Worm (Caenorhabditis elegans) whole organism, L4 larva: Measurements from ENCODE around the gene hsp-12.2.

Experiments
- D1046.2 ChIP-seq: fragments of 200-800 bp; sonication (Bioruptor generic); IDR thresholded peaks from 2 replicates; pipeline ENCODE4 v1.3.6; 2022; ENCODE audit warnings: missing genetic modification characterization, missing compliant biosample characterization
- F49E8.2 ChIP-seq: sonication (generic microtip); optimal IDR thresholded peaks from 2 replicates; lab custom pipeline; 2016; ENCODE audit warnings: missing compliant biosample characterization, mild to moderate bottlenecking, missing genetic modification characterization, borderline replicate concordance
- R02D3.7 ChIP-seq: fragments of 150-350 bp; sonication (generic microtip); optimal IDR thresholded peaks from 3 replicates; lab custom pipeline; 2014; ENCODE audit warnings: missing biosample characterization, missing genetic modification characterization
- Y48G9A.11 ChIP-seq: fragments of 200-800 bp; sonication (Bioruptor generic); IDR thresholded peaks from 2 replicates; pipeline ENCODE4 v1.3.6; 2022; ENCODE audit warnings: missing genetic modification reagents, missing genetic modification characterization, missing compliant biosample characterization
- ZK546.5 ChIP-seq, 2 experiments: sonication (generic microtip); optimal IDR thresholded peaks; 2 replicates each; lab custom pipeline; 2017; ENCODE audit warnings: missing biosample characterization in 2 of 2, missing genetic modification characterization in 2 of 2
- aha-1 ChIP-seq: fragments of 150-350 bp; peaks from one replicate; lab custom pipeline; 2014; ENCODE audit warnings: missing biosample characterization, missing genetic modification characterization
- aly-2 ChIP-seq: sonication (generic microtip); optimal IDR thresholded peaks from 2 replicates; lab custom pipeline; 2018; ENCODE audit warnings: missing biosample characterization, missing genetic modification characterization
- arid-1 ChIP-seq: fragments of 200-800 bp; sonication (Bioruptor generic); conservative IDR thresholded peaks from 2 replicates; pipeline ENCODE4 v1.3.6; 2022; ENCODE audit warnings: missing genetic modification reagents, missing genetic modification characterization, missing compliant biosample characterization
- ceh-32 ChIP-seq: sonication (generic microtip); optimal IDR thresholded peaks from 2 replicates; lab custom pipeline; 2016; ENCODE audit warnings: mild to moderate bottlenecking, missing genetic modification characterization, missing compliant biosample characterization; ENCODE audit not compliant: poor library complexity
- ceh-82 ChIP-seq: sonication (generic microtip); optimal IDR thresholded peaks from 2 replicates; lab custom pipeline; 2017; ENCODE audit warnings: missing biosample characterization, missing genetic modification characterization
- cey-2 ChIP-seq: sonication (generic microtip); optimal IDR thresholded peaks from 3 replicates; lab custom pipeline; 2017; ENCODE audit warnings: missing genetic modification characterization, mild to moderate bottlenecking, missing compliant biosample characterization, antibody characterized with exemption, borderline replicate concordance; ENCODE audit not compliant: insufficient read depth
- daf-12 ChIP-seq: fragments of 150-350 bp; optimal IDR thresholded peaks from 2 replicates; lab custom pipeline; 2014; ENCODE audit warnings: missing biosample characterization, missing genetic modification reagents, missing genetic modification characterization
- dmd-6 ChIP-seq: fragments of 200-800 bp; sonication (Bioruptor generic); IDR thresholded peaks from 2 replicates; pipeline ENCODE4 v1.3.6; 2022; ENCODE audit warnings: missing genetic modification reagents, missing genetic modification characterization, missing compliant biosample characterization
- dve-1 ChIP-seq: sonication (generic microtip); optimal IDR thresholded peaks from 2 replicates; lab custom pipeline; 2017; ENCODE audit warnings: antibody characterized with exemption, mild to moderate bottlenecking, missing genetic modification characterization, missing compliant biosample characterization; ENCODE audit not compliant: insufficient read depth
- egl-43 ChIP-seq: fragments of 200-800 bp; sonication (Bioruptor generic); IDR thresholded peaks from 2 replicates; pipeline ENCODE4 v1.3.6; 2022; ENCODE audit warnings: missing genetic modification reagents, missing genetic modification characterization, missing compliant biosample characterization
- hlh-11 ChIP-seq: fragments of 200-800 bp; sonication (Bioruptor generic); optimal IDR thresholded peaks from 2 replicates; lab custom pipeline; 2018; ENCODE audit warnings: mild to moderate bottlenecking, missing genetic modification characterization, missing compliant biosample characterization
- hlh-30 ChIP-seq: sonication (generic microtip); optimal IDR thresholded peaks from 2 replicates; lab custom pipeline; 2017; ENCODE audit warnings: antibody characterized with exemption, mild to moderate bottlenecking, missing genetic modification characterization, missing compliant biosample characterization; ENCODE audit not compliant: insufficient read depth
- hmg-1.1 ChIP-seq: fragments of 200-800 bp; sonication (Bioruptor generic); IDR thresholded peaks from 2 replicates; pipeline ENCODE4 v1.3.6; 2022; ENCODE audit warnings: missing genetic modification reagents, missing genetic modification characterization, missing compliant biosample characterization
- lin-38 ChIP-seq: fragments of 200-800 bp; sonication (Bioruptor generic); IDR thresholded peaks from 2 replicates; pipeline ENCODE4 v1.3.6; 2022; ENCODE audit warnings: missing genetic modification reagents, missing genetic modification characterization, missing compliant biosample characterization
- lsy-2 ChIP-seq, 2 experiments: fragments of 150-350 bp in 1 of 2; sonication (generic microtip) in 1 of 2; optimal IDR thresholded peaks; 2 replicates each; lab custom pipeline; 2014 to 2017; ENCODE audit warnings: missing biosample characterization in 2 of 2, missing genetic modification characterization in 2 of 2
- mdl-1 ChIP-seq, 2 experiments: fragments of 150-350 bp in 1 of 2; sonication (generic microtip) in 1 of 2; optimal IDR thresholded peaks; 2 replicates each; lab custom pipeline; 2014 to 2017; ENCODE audit warnings: missing biosample characterization in 2 of 2, missing genetic modification characterization in 2 of 2
- mdt-29 ChIP-seq: fragments of 200-800 bp; sonication (Bioruptor generic); IDR thresholded peaks from 2 replicates; pipeline ENCODE4 v1.3.6; 2022; ENCODE audit warnings: missing genetic modification reagents, missing genetic modification characterization, missing compliant biosample characterization
- mep-1 ChIP-seq: fragments of 150-350 bp; sonication (generic microtip); optimal IDR thresholded peaks from 3 replicates; lab custom pipeline; 2014; ENCODE audit warnings: missing biosample characterization, missing genetic modification characterization
- mes-2 ChIP-seq: sonication (generic microtip); optimal IDR thresholded peaks from 2 replicates; lab custom pipeline; 2016; ENCODE audit warnings: missing genotype, mild to moderate bottlenecking, missing genetic modification characterization, missing compliant biosample characterization; ENCODE audit not compliant: poor library complexity, severe bottlenecking
- mxl-3 ChIP-seq: fragments of 200-800 bp; sonication (Bioruptor generic); optimal IDR thresholded peaks from 2 replicates; lab custom pipeline; 2018; ENCODE audit warnings: mild to moderate bottlenecking, missing genetic modification characterization, missing compliant biosample characterization
- nhr-28 ChIP-seq: fragments of 150-350 bp; optimal IDR thresholded peaks from 2 replicates; lab custom pipeline; 2014; ENCODE audit warnings: missing biosample characterization, missing genetic modification characterization
- nhr-6 ChIP-seq: fragments of 150-350 bp; optimal IDR thresholded peaks from 2 replicates; lab custom pipeline; 2014; ENCODE audit warnings: missing biosample characterization, missing genetic modification characterization
- nhr-77 ChIP-seq: fragments of 150-350 bp; optimal IDR thresholded peaks from 2 replicates; lab custom pipeline; 2014; ENCODE audit warnings: missing biosample characterization, missing genetic modification characterization
- pha-4 ChIP-seq, 2 experiments: fragments of 150-350 bp in 1 of 2; fragments of 200-800 bp in 1 of 2; sonication (Bioruptor generic) in 1 of 2; IDR thresholded peaks in 1 of 2; optimal IDR thresholded peaks in 1 of 2; 2 replicates each; pipeline versions ENCODE4 v1.3.6 to Lab custom; 2014 to 2022; ENCODE audit warnings: missing genetic modification characterization in 2 of 2, missing genetic modification reagents in 2 of 2, missing biosample characterization in 1 of 2, missing compliant biosample characterization in 1 of 2
- pqm-1 ChIP-seq: sonication (generic microtip); optimal IDR thresholded peaks from 2 replicates; lab custom pipeline; 2017; ENCODE audit warnings: missing biosample characterization, missing genetic modification characterization
- rbr-2 ChIP-seq: sonication (generic microtip); optimal IDR thresholded peaks from 2 replicates; lab custom pipeline; 2016; ENCODE audit warnings: missing genotype, missing genetic modification characterization, missing compliant biosample characterization
- skn-1 ChIP-seq: fragments of 150-350 bp; optimal IDR thresholded peaks from 2 replicates; lab custom pipeline; 2014; ENCODE audit warnings: missing biosample characterization, missing genetic modification characterization
- snpc-1.2 ChIP-seq: fragments of 200-800 bp; sonication (Bioruptor generic); IDR thresholded peaks from 2 replicates; pipeline ENCODE4 v1.3.6; 2022; ENCODE audit warnings: missing genetic modification reagents, missing genetic modification characterization, missing compliant biosample characterization
- tag-97 ChIP-seq: fragments of 200-800 bp; sonication (Bioruptor generic); IDR thresholded peaks from 2 replicates; pipeline ENCODE4 v1.3.6; 2022; ENCODE audit warnings: missing genetic modification characterization, missing compliant biosample characterization
- tra-1 ChIP-seq: fragments of 200-800 bp; sonication (Bioruptor generic); IDR thresholded peaks from 2 replicates; pipeline ENCODE4 v1.3.6; 2022; ENCODE audit warnings: missing genetic modification reagents, missing genetic modification characterization, missing compliant biosample characterization
- unc-62 ChIP-seq, 3 experiments: fragments of 150-350 bp in 1 of 3; sonication (generic microtip); optimal IDR thresholded peaks in 2 of 3; peaks in 1 of 3; 1 replicate in 1 of 3; 2 replicates in 2 of 3; lab custom pipeline; 2014 to 2017; ENCODE audit warnings: missing biosample characterization in 3 of 3, missing genetic modification characterization in 3 of 3, missing genetic modification reagents in 3 of 3, missing genotype in 1 of 3
- zfp-2 ChIP-seq: sonication (generic microtip); optimal IDR thresholded peaks from 2 replicates; lab custom pipeline; 2016; ENCODE audit warnings: mild to moderate bottlenecking, missing genetic modification characterization, missing compliant biosample characterization
- zip-11 ChIP-seq: fragments of 200-800 bp; sonication (Bioruptor generic); IDR thresholded peaks from 2 replicates; pipeline ENCODE4 v1.3.6; 2022; ENCODE audit warnings: missing genetic modification characterization, missing compliant biosample characterization
- ztf-7 ChIP-seq: fragments of 150-350 bp; optimal IDR thresholded peaks from 2 replicates; lab custom pipeline; 2014; ENCODE audit warnings: missing biosample characterization, missing genetic modification characterization

Gene hsp-12.2

DNA sequence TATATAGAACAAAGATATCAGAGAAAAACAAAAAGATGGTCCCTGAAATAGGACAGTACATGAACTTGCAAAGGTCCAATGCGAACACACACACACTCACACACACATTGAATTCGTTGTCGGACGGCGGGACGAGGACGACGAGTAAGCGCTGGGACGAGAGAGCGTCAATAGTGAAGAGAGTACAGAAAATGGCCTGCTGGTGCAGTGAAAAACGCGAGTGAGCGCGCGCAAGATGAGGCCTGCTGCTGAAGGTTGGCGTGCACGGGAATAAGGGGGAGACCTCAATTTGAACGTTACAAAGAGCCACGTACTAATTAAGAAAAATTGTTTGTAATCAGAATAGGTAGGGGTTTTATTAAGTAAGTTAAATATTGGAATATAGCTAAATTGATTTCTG is 10.9 kb upstream of the hsp-12.2 start:
- TF ChIP-seq pqm-1 (tag; lab: Kevin White, UChicago), result no peak
- TF ChIP-seq rbr-2, result peak; percentile 13
- peak; percentile 33; the same call in 1 of the 2 replicates for TF ChIP-seq dmd-6
- no peak for TF ChIP-seq mdt-29 (GFP tag; lab: Robert Waterston, UW)
- TF ChIP-seq ceh-82 (tag; lab: Kevin White, UChicago), result no peak
- TF ChIP-seq pha-4 (GFP tag; IDR thresholded peaks at IDR 0.05; lab: Robert Waterston, UW), result no peak
- no peak for TF ChIP-seq pha-4 (tag; optimal IDR thresholded peaks at IDR 0.05; lab: Kevin White, UChicago)
- TF ChIP-seq zip-11 (GFP tag; lab: Robert Waterston, UW), result no peak
- peak; percentile 12 for TF ChIP-seq mes-2 (tag; lab: Kevin White, UChicago)
- peak; percentile 85 for TF ChIP-seq aha-1 (tag; lab: Kevin White, UChicago)
- peak; percentile 47 for TF ChIP-seq hlh-11 (tag; lab: Kevin White, UChicago)
- TF ChIP-seq lsy-2 (tag; optimal IDR thresholded peaks at IDR 0.05; lab: Kevin White, UChicago), result peak in 1 of 2 experiments; percentile 36
- TF ChIP-seq mep-1, result peak; percentile 27
- peak; percentile 45 for TF ChIP-seq hlh-30 (tag; lab: Kevin White, UChicago)
- peak; percentile 41 for TF ChIP-seq mxl-3 (GFP tag; lab: Kevin White, UChicago)
- TF ChIP-seq tag-97 (GFP tag; lab: Robert Waterston, UW), result no peak
- TF ChIP-seq mdl-1 (tag; optimal IDR thresholded peaks at IDR 0.05; lab: Kevin White, UChicago), result peak in 1 of 2 experiments; percentile 11
- TF ChIP-seq hmg-1.1 (GFP tag; lab: Robert Waterston, UW), result peak; percentile 47
- peak; percentile 46 for TF ChIP-seq nhr-28 (tag; lab: Kevin White, UChicago)
- 0 out of 2 replicates have a peak, but pooled peaks have one; percentile 36 for TF ChIP-seq egl-43 (GFP tag; lab: Robert Waterston, UW)
- no peak for TF ChIP-seq skn-1 (tag; lab: Kevin White, UChicago)
- TF ChIP-seq aly-2 (tag; lab: Kevin White, UChicago), result no peak
- no peak for TF ChIP-seq D1046.2 (GFP tag; lab: Robert Waterston, UW)
- peak; percentile 14 for TF ChIP-seq nhr-6

DNA sequence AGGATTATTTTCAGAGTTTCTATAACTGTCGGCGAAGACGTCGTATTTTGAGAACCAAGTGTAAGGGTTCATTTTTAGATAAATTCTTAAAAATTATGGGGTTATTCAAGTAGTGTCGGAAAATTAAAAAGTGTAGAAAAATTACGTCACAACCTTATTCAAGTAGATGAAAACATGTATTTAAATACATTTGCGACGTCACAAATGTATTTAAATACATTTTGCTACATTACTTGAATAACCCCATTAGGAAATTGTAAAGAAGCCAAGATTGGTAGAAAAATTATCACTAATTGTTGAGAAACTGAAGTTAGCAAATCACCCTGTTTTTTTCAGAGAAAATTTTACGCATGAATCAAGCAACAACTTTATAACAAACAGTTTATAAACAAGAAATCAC is 8.7 kb upstream of the hsp-12.2 start:
- TF ChIP-seq Y48G9A.11, result peak; percentile 65
- TF ChIP-seq R02D3.7 (tag; lab: Kevin White, UChicago), result no peak
- no peak for TF ChIP-seq cey-2
- no peak for TF ChIP-seq tra-1 (GFP tag; lab: Robert Waterston, UW)
- no peak for TF ChIP-seq zfp-2
- peak; percentile 63 for TF ChIP-seq F49E8.2 (tag; lab: Kevin White, UChicago)
- no peak for TF ChIP-seq mdl-1 (tag; optimal IDR thresholded peaks at IDR 0.05; lab: Kevin White, UChicago)
- 0 out of 2 replicates have a peak, but pooled peaks have one; percentile 24 for TF ChIP-seq arid-1 (GFP tag; lab: Robert Waterston, UW)
- TF ChIP-seq lin-38 (GFP tag; lab: Robert Waterston, UW), result peak; percentile 58
- peak; percentile 44; the same call in 1 of the 2 replicates for TF ChIP-seq pha-4 (GFP tag; IDR thresholded peaks at IDR 0.05; lab: Robert Waterston, UW)
- TF ChIP-seq pha-4 (tag; optimal IDR thresholded peaks at IDR 0.05; lab: Kevin White, UChicago), result no peak
- no peak for TF ChIP-seq dve-1 (tag; lab: Kevin White, UChicago)
- no peak for TF ChIP-seq nhr-77 (tag; lab: Kevin White, UChicago)
- TF ChIP-seq unc-62 (GFP tag; optimal IDR thresholded peaks at IDR 0.05 in 1 of 2; lab: Kevin White, UChicago), result no peak
- no peak for TF ChIP-seq unc-62 (tag; optimal IDR thresholded peaks at IDR 0.05; lab: Kevin White, UChicago)
- TF ChIP-seq hlh-30 (tag; lab: Kevin White, UChicago), result no peak
- no peak for TF ChIP-seq ztf-7 (tag; lab: Kevin White, UChicago)
- TF ChIP-seq snpc-1.2, result peak; percentile 52; the same call in 1 of the 2 replicates
- TF ChIP-seq daf-12 (tag; lab: Kevin White, UChicago), result no peak
- TF ChIP-seq rbr-2, result no peak
- no peak for TF ChIP-seq ceh-32 (tag; lab: Kevin White, UChicago)
- no peak for TF ChIP-seq aly-2 (tag; lab: Kevin White, UChicago)
- no peak for TF ChIP-seq ZK546.5 (tag; optimal IDR thresholded peaks at IDR 0.05; lab: Kevin White, UChicago)
